Fruit fly (Drosophila melanogaster): ENCODE data around the gene CG12395.

CG12395 gene

dm6 chrX:16088279-16088678 is 25.6 kb upstream of the CG12395 start (continued):
- no peak for TF ChIP-seq CG16779 (GFP tag; IDR thresholded peaks at IDR 0.05)
- no peak for TF ChIP-seq Ets65A (GFP tag)
- no peak for TF ChIP-seq dan (GFP tag; IDR thresholded peaks at IDR 0.05)
- TF ChIP-seq Hmr (GFP tag; optimal IDR thresholded peaks at IDR 0.05): peak; percentile 13
- TF ChIP-seq CG10366 (GFP tag; IDR thresholded peaks at IDR 0.05): no peak
- TF ChIP-seq Med (GFP tag): peak; percentile 61
- no peak for TF ChIP-seq CG3847 (GFP tag; IDR thresholded peaks at IDR 0.05)
- TF ChIP-seq CG5953 (GFP tag; IDR thresholded peaks at IDR 0.05): no peak
- TF ChIP-seq CG7745 (tag; optimal IDR thresholded peaks at IDR 0.05): no peak
- no peak for TF ChIP-seq gcm (GFP tag; optimal IDR thresholded peaks at IDR 0.05)
- no peak for TF ChIP-seq CG4820 (GFP tag; optimal IDR thresholded peaks at IDR 0.05)
- TF ChIP-seq grn (GFP tag; optimal IDR thresholded peaks at IDR 0.05): no peak
- TF ChIP-seq CG1233 (GFP tag; optimal IDR thresholded peaks at IDR 0.05): peak; percentile 20
- 0 out of 3 replicates have a peak, but pooled peaks have one; percentile 16 for TF ChIP-seq row (GFP tag; IDR thresholded peaks at IDR 0.05)
- TF ChIP-seq CG11504 (tag; optimal IDR thresholded peaks at IDR 0.05): peak; percentile 4
- TF ChIP-seq CG12659 (GFP tag; optimal IDR thresholded peaks at IDR 0.05): peak; percentile 5
- no peak for TF ChIP-seq sob (GFP tag; IDR thresholded peaks at IDR 0.05)
- TF ChIP-seq CG7786 (GFP tag; optimal IDR thresholded peaks at IDR 0.05): no peak
- peak; percentile 3 for TF ChIP-seq grau (tag; optimal IDR thresholded peaks at IDR 0.05)
- TF ChIP-seq fd3F (GFP tag; optimal IDR thresholded peaks at IDR 0.05): peak; percentile 4
- TF ChIP-seq salm (tag; optimal IDR thresholded peaks at IDR 0.05): no peak
- TF ChIP-seq sim (GFP tag; IDR thresholded peaks at IDR 0.05): no peak
- TF ChIP-seq CG6683 (GFP tag; optimal IDR thresholded peaks at IDR 0.05): no peak

DNA sequence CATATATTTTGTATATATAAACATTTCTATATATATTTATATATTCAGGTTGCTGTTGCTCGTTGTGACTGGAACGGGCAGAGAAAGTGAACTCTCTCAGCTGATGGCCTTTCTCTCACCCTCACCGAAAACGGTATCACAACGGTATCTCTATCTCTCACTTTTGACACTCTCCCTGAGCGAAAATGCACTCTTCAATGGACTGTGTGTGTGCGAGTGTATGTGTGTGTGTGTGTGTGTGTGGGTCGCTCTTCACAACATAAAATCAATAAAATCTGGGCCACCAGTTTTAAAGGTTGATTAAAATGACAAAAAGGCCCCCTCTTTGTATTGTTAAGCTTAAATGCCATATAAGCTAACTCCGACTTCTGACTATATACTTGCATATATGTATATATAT is 24.8 kb upstream of the CG12395 start:
- TF ChIP-seq Blimp-1 (GFP tag; optimal IDR thresholded peaks at IDR 0.05) (peak; percentile 49), Deaf1 (tag; optimal IDR thresholded peaks at IDR 0.05) (peak; percentile 56), nerfin-1 (tag; optimal IDR thresholded peaks at IDR 0.05) (no peak), CG8944 (GFP tag; optimal IDR thresholded peaks at IDR 0.05) (no peak), kni (GFP tag; optimal IDR thresholded peaks at IDR 0.05) (peak; percentile 2), onecut (GFP tag; IDR thresholded peaks at IDR 0.05) (peak; percentile 95), danr (GFP tag; IDR thresholded peaks at IDR 0.05) (no peak), ci (GFP tag; IDR thresholded peaks at IDR 0.05) (0 out of 3 replicates have a peak, but pooled peaks have one; percentile 32), CG17612 (GFP tag; IDR thresholded peaks at IDR 0.05) (no peak), yki (optimal IDR thresholded peaks at IDR 0.05) (peak; percentile 13), abd-A (tag; optimal IDR thresholded peaks at IDR 0.05) (peak; percentile 21), cg (GFP tag; optimal IDR thresholded peaks at IDR 0.05) (peak; percentile 75), chinmo (GFP tag; IDR thresholded peaks at IDR 0.05; ENCODE audit: partially characterized antibody) (0 out of 4 replicates have a peak, but pooled peaks have one; percentile 53), Trl (optimal IDR thresholded peaks at IDR 0.05) (peak; percentile 65 to 75), Trl (GFP tag; optimal IDR thresholded peaks at IDR 0.05) (no peak)

DNA sequence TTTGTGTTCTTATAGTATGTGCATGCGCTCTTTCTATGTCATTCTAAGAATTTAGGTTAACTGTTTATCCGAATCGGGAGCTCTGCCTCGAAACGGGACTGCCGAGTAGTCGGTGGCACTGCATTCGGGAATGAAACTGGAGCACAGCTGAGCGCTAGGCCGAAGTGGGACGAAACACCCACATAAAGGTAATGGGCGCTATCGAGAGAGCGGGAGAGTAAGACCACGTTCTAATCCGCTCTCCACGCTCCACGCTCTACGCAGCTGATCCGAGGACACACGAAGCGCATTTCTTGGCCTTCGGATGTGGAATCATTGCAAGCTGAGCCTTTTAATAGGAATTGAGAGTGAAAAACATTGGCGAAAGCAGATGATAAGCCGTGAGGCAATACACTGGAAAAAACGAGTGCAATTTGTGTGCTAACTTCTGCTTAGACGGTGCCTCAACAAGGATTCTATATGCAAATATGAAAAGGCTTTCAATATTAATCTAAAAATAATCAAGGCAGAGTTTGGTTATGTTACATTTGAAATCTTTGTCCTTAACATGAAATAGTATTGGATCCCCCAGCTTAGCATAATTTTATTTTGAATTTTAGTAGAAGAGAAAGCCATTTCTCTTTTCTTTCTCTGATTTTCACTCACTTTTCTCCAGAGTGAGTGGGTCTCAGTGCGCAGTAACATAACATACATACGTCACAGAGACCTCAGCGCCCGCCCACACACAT is 23.3 kb upstream of the CG12395 start:
- TF ChIP-seq sim (GFP tag; IDR thresholded peaks at IDR 0.05) (no peak), CG11695 (GFP tag; IDR thresholded peaks at IDR 0.05) (peak; percentile 59; the same call in 2 of the 3 replicates), pan (optimal IDR thresholded peaks at IDR 0.05) (no peak), pan (GFP tag; optimal IDR thresholded peaks at IDR 0.05 in 1 of 2, IDR thresholded peaks at IDR 0.05 in 1 of 2) (peak in 1 of 2 experiments; percentile 25), CG6689 (GFP tag; IDR thresholded peaks at IDR 0.05) (peak; percentile 44; the same call in 1 of the 2 replicates), Dip3 (GFP tag; optimal IDR thresholded peaks at IDR 0.05) (no peak), z (GFP tag; IDR thresholded peaks at IDR 0.05) (peak; percentile 51; the same call in 1 of the 3 replicates), Blimp-1 (GFP tag; optimal IDR thresholded peaks at IDR 0.05) (peak; percentile 36), ab (GFP tag; optimal IDR thresholded peaks at IDR 0.05) (no peak), CG8944 (GFP tag; optimal IDR thresholded peaks at IDR 0.05) (no peak), CG12659 (GFP tag; optimal IDR thresholded peaks at IDR 0.05) (peak; percentile 35), D19A (tag; optimal IDR thresholded peaks at IDR 0.05) (peak; percentile 9), Meics (GFP tag; optimal IDR thresholded peaks at IDR 0.05) (peak; percentile 42), CG7786 (GFP tag; optimal IDR thresholded peaks at IDR 0.05) (peak; percentile 5), hbn (GFP tag; IDR thresholded peaks at IDR 0.05; ENCODE audit: partially characterized antibody) (no peak), CG8089 (GFP tag; optimal IDR thresholded peaks at IDR 0.05) (no peak), CG9797 (GFP tag; optimal IDR thresholded peaks at IDR 0.05) (no peak)
